Worm (Caenorhabditis elegans) whole organism, L4/young adult: ENCODE measurements around the gene F14B8.4.

Experiments used
- W03F9.2 ChIP-seq: fragments of 150-350 bp; optimal IDR thresholded peaks from 2 replicates; lab custom pipeline; 2014; ENCODE audit warnings: missing biosample characterization, missing genetic modification characterization
- dao-5 ChIP-seq: sonication (generic microtip); optimal IDR thresholded peaks from 2 replicates; lab custom pipeline; 2016; ENCODE audit warnings: missing genotype, missing genetic modification characterization, moderate library complexity, missing compliant biosample characterization
- him-1 ChIP-seq: sonication (generic microtip); optimal IDR thresholded peaks from 2 replicates; lab custom pipeline; 2016; ENCODE audit warnings: missing genotype, missing genetic modification reagents, missing genetic modification characterization, missing compliant biosample characterization

ce11 chrX:6928578-6928977 is 28.8 kb upstream of the F14B8.4 start, which contains the start of gene F14B8.5:
- TF ChIP-seq W03F9.2 (no peak), him-1 (tag; lab: Kevin White, UChicago) (no peak), dao-5 (tag; lab: Kevin White, UChicago) (no peak)
